Worm (Caenorhabditis elegans) whole organism, L4 larva: ENCODE results near the gene Y25C1A.8.

Source experiments
- F26F4.8 ChIP-seq: fragments of 200-800 bp; sonication (Bioruptor generic); conservative IDR thresholded peaks from 2 replicates; pipeline ENCODE4 v1.3.6; 2022; ENCODE audit warnings: missing genetic modification characterization, missing compliant biosample characterization
- F49E8.2 ChIP-seq: sonication (generic microtip); optimal IDR thresholded peaks from 2 replicates; lab custom pipeline; 2016; ENCODE audit warnings: missing compliant biosample characterization, mild to moderate bottlenecking, missing genetic modification characterization, borderline replicate concordance
- T26A8.4 ChIP-seq: fragments of 200-800 bp; sonication (Bioruptor generic); IDR thresholded peaks from 2 replicates; pipeline ENCODE4 v1.3.6; 2022; ENCODE audit warnings: missing genetic modification characterization, missing compliant biosample characterization
- Y105C5A.15 ChIP-seq: fragments of 200-800 bp; sonication (Bioruptor generic); IDR thresholded peaks from 2 replicates; pipeline ENCODE4 v1.3.6; 2022; ENCODE audit warnings: missing genetic modification characterization, missing compliant biosample characterization
- Y48G9A.11 ChIP-seq: fragments of 200-800 bp; sonication (Bioruptor generic); IDR thresholded peaks from 2 replicates; pipeline ENCODE4 v1.3.6; 2022; ENCODE audit warnings: missing genetic modification reagents, missing genetic modification characterization, missing compliant biosample characterization
- Y5F2A.4 ChIP-seq: fragments of 200-800 bp; sonication (Bioruptor generic); optimal IDR thresholded peaks from 2 replicates; lab custom pipeline; 2018; ENCODE audit warnings: mild to moderate bottlenecking, missing genetic modification characterization, missing compliant biosample characterization
- Y75B8A.6 ChIP-seq: fragments of 200-800 bp; sonication (Bioruptor generic); IDR thresholded peaks from 2 replicates; pipeline ENCODE4 v1.3.6; 2022; ENCODE audit warnings: missing genetic modification reagents, missing genetic modification characterization, missing compliant biosample characterization
- ZK546.5 ChIP-seq, 2 experiments: sonication (generic microtip); optimal IDR thresholded peaks; 2 replicates each; lab custom pipeline; 2017; ENCODE audit warnings: missing biosample characterization in 2 of 2, missing genetic modification characterization in 2 of 2
- aly-2 ChIP-seq: sonication (generic microtip); optimal IDR thresholded peaks from 2 replicates; lab custom pipeline; 2018; ENCODE audit warnings: missing biosample characterization, missing genetic modification characterization
- ceh-20 ChIP-seq: fragments of 200-800 bp; sonication (Bioruptor generic); IDR thresholded peaks from 2 replicates; pipeline ENCODE4 v1.3.6; 2022; ENCODE audit warnings: missing genetic modification reagents, missing genetic modification characterization, missing compliant biosample characterization
- ceh-28 ChIP-seq: fragments of 150-350 bp; optimal IDR thresholded peaks from 2 replicates; lab custom pipeline; 2014; ENCODE audit warnings: missing biosample characterization, missing genetic modification reagents, missing genetic modification characterization
- ceh-32 ChIP-seq: sonication (generic microtip); optimal IDR thresholded peaks from 2 replicates; lab custom pipeline; 2016; ENCODE audit warnings: mild to moderate bottlenecking, missing genetic modification characterization, missing compliant biosample characterization; ENCODE audit not compliant: poor library complexity
- ceh-82 ChIP-seq: sonication (generic microtip); optimal IDR thresholded peaks from 2 replicates; lab custom pipeline; 2017; ENCODE audit warnings: missing biosample characterization, missing genetic modification characterization
- cey-2 ChIP-seq: sonication (generic microtip); optimal IDR thresholded peaks from 3 replicates; lab custom pipeline; 2017; ENCODE audit warnings: missing genetic modification characterization, mild to moderate bottlenecking, missing compliant biosample characterization, antibody characterized with exemption, borderline replicate concordance; ENCODE audit not compliant: insufficient read depth
- daf-16 ChIP-seq, 3 experiments: sonication (generic microtip); optimal IDR thresholded peaks; 2 replicates each; lab custom pipeline; 2016 to 2017; ENCODE audit warnings: missing genetic modification characterization in 3 of 3, missing genetic modification reagents in 3 of 3, mild to moderate bottlenecking in 2 of 3, missing compliant biosample characterization in 2 of 3, missing biosample characterization in 1 of 3, moderate library complexity in 1 of 3
- daf-8 ChIP-seq: fragments of 200-800 bp; sonication (Bioruptor generic); IDR thresholded peaks from 2 replicates; pipeline ENCODE4 v1.3.6; 2022; ENCODE audit warnings: missing genetic modification characterization, missing compliant biosample characterization
- dmd-8 ChIP-seq: fragments of 200-800 bp; sonication (Bioruptor generic); IDR thresholded peaks from 2 replicates; pipeline ENCODE4 v1.3.6; 2022; ENCODE audit warnings: missing genetic modification characterization, missing compliant biosample characterization
- egl-27 ChIP-seq: sonication (generic microtip); optimal IDR thresholded peaks from 3 replicates; lab custom pipeline; 2017; ENCODE audit warnings: missing biosample characterization, missing genetic modification reagents, missing genetic modification characterization
- egl-43 ChIP-seq: fragments of 200-800 bp; sonication (Bioruptor generic); IDR thresholded peaks from 2 replicates; pipeline ENCODE4 v1.3.6; 2022; ENCODE audit warnings: missing genetic modification reagents, missing genetic modification characterization, missing compliant biosample characterization
- fkh-10 ChIP-seq: fragments of 150-350 bp; optimal IDR thresholded peaks from 2 replicates; lab custom pipeline; 2014; ENCODE audit warnings: missing biosample characterization, missing genetic modification reagents, missing genetic modification characterization
- gei-8 ChIP-seq: fragments of 200-800 bp; sonication (Bioruptor generic); optimal IDR thresholded peaks from 2 replicates; lab custom pipeline; 2018; ENCODE audit warnings: mild to moderate bottlenecking, missing genetic modification characterization, missing compliant biosample characterization
- hif-1 ChIP-seq, 2 experiments: sonication (generic microtip); optimal IDR thresholded peaks; 2 replicates each; lab custom pipeline; 2016 to 2017; ENCODE audit warnings: missing compliant biosample characterization in 2 of 2, missing genetic modification characterization in 2 of 2, missing genetic modification reagents in 2 of 2, missing genotype in 2 of 2, mild to moderate bottlenecking in 1 of 2
- hlh-11 ChIP-seq: fragments of 200-800 bp; sonication (Bioruptor generic); optimal IDR thresholded peaks from 2 replicates; lab custom pipeline; 2018; ENCODE audit warnings: mild to moderate bottlenecking, missing genetic modification characterization, missing compliant biosample characterization
- hlh-30 ChIP-seq: sonication (generic microtip); optimal IDR thresholded peaks from 2 replicates; lab custom pipeline; 2017; ENCODE audit warnings: antibody characterized with exemption, mild to moderate bottlenecking, missing genetic modification characterization, missing compliant biosample characterization; ENCODE audit not compliant: insufficient read depth
- jun-1 ChIP-seq: fragments of 150-350 bp; optimal IDR thresholded peaks from 2 replicates; lab custom pipeline; 2014; ENCODE audit warnings: missing biosample characterization, missing genetic modification reagents, missing genetic modification characterization
- lim-7 ChIP-seq: fragments of 200-800 bp; sonication (Bioruptor generic); IDR thresholded peaks from 2 replicates; pipeline ENCODE4 v1.3.6; 2022; ENCODE audit warnings: missing genetic modification characterization, missing compliant biosample characterization
- lin-13 ChIP-seq: fragments of 150-350 bp; optimal IDR thresholded peaks from 2 replicates; lab custom pipeline; 2014; ENCODE audit warnings: missing biosample characterization, missing genetic modification reagents, missing genetic modification characterization
- lin-15B ChIP-seq: fragments of 150-350 bp; sonication (generic microtip); optimal IDR thresholded peaks from 3 replicates; lab custom pipeline; 2014; ENCODE audit warnings: missing biosample characterization, missing genetic modification characterization
- lin-29 ChIP-seq: fragments of 200-800 bp; sonication (Bioruptor generic); IDR thresholded peaks from 2 replicates; pipeline ENCODE4 v1.3.6; 2022; ENCODE audit warnings: missing genetic modification reagents, missing genetic modification characterization, missing compliant biosample characterization
- lin-38 ChIP-seq: fragments of 200-800 bp; sonication (Bioruptor generic); IDR thresholded peaks from 2 replicates; pipeline ENCODE4 v1.3.6; 2022; ENCODE audit warnings: missing genetic modification reagents, missing genetic modification characterization, missing compliant biosample characterization
- lin-39 ChIP-seq: fragments of 150-350 bp; optimal IDR thresholded peaks from 2 replicates; lab custom pipeline; 2014; ENCODE audit warnings: missing biosample characterization, missing genetic modification reagents, missing genetic modification characterization
- lsy-2 ChIP-seq, 2 experiments: fragments of 150-350 bp in 1 of 2; sonication (generic microtip) in 1 of 2; optimal IDR thresholded peaks; 2 replicates each; lab custom pipeline; 2014 to 2017; ENCODE audit warnings: missing biosample characterization in 2 of 2, missing genetic modification characterization in 2 of 2
- nhr-102 ChIP-seq: sonication (generic microtip); optimal IDR thresholded peaks from 2 replicates; lab custom pipeline; 2016; ENCODE audit warnings: mild to moderate bottlenecking, missing genetic modification characterization, moderate library complexity, missing compliant biosample characterization
- nhr-111 ChIP-seq: fragments of 200-800 bp; sonication (Bioruptor generic); optimal IDR thresholded peaks from 2 replicates; lab custom pipeline; 2018; ENCODE audit warnings: mild to moderate bottlenecking, missing genetic modification characterization, missing compliant biosample characterization
- nhr-237 ChIP-seq: sonication (generic microtip); optimal IDR thresholded peaks from 2 replicates; lab custom pipeline; 2017; ENCODE audit warnings: missing biosample characterization, missing genetic modification characterization
- nhr-25 ChIP-seq: sonication (generic microtip); optimal IDR thresholded peaks from 2 replicates; lab custom pipeline; 2017; ENCODE audit warnings: missing genetic modification characterization, mild to moderate bottlenecking, missing compliant biosample characterization, antibody characterized with exemption, moderate library complexity, borderline replicate concordance; ENCODE audit not compliant: insufficient read depth
- nhr-28 ChIP-seq: fragments of 150-350 bp; optimal IDR thresholded peaks from 2 replicates; lab custom pipeline; 2014; ENCODE audit warnings: missing biosample characterization, missing genetic modification characterization
- nhr-41 ChIP-seq: fragments of 200-800 bp; sonication (Bioruptor generic); IDR thresholded peaks from 2 replicates; pipeline ENCODE4 v1.3.6; 2022; ENCODE audit warnings: missing genetic modification reagents, missing genetic modification characterization, missing compliant biosample characterization
- nhr-6 ChIP-seq: fragments of 150-350 bp; optimal IDR thresholded peaks from 2 replicates; lab custom pipeline; 2014; ENCODE audit warnings: missing biosample characterization, missing genetic modification characterization
- nhr-76 ChIP-seq: fragments of 150-350 bp; optimal IDR thresholded peaks from 2 replicates; lab custom pipeline; 2014; ENCODE audit warnings: missing biosample characterization, missing genetic modification characterization
- nhr-77 ChIP-seq: fragments of 150-350 bp; optimal IDR thresholded peaks from 2 replicates; lab custom pipeline; 2014; ENCODE audit warnings: missing biosample characterization, missing genetic modification characterization
- pha-4 ChIP-seq, 2 experiments: fragments of 150-350 bp in 1 of 2; fragments of 200-800 bp in 1 of 2; sonication (Bioruptor generic) in 1 of 2; IDR thresholded peaks in 1 of 2; optimal IDR thresholded peaks in 1 of 2; 2 replicates each; pipeline versions ENCODE4 v1.3.6 to Lab custom; 2014 to 2022; ENCODE audit warnings: missing genetic modification characterization in 2 of 2, missing genetic modification reagents in 2 of 2, missing biosample characterization in 1 of 2, missing compliant biosample characterization in 1 of 2
- sdz-12 ChIP-seq: fragments of 200-800 bp; sonication (Bioruptor generic); optimal IDR thresholded peaks from 2 replicates; lab custom pipeline; 2018; ENCODE audit warnings: mild to moderate bottlenecking, missing genetic modification characterization, missing compliant biosample characterization
- spr-3 ChIP-seq: fragments of 200-800 bp; sonication (Bioruptor generic); optimal IDR thresholded peaks from 2 replicates; lab custom pipeline; 2018; ENCODE audit warnings: mild to moderate bottlenecking, missing genetic modification characterization, missing compliant biosample characterization
- tag-97 ChIP-seq: fragments of 200-800 bp; sonication (Bioruptor generic); IDR thresholded peaks from 2 replicates; pipeline ENCODE4 v1.3.6; 2022; ENCODE audit warnings: missing genetic modification characterization, missing compliant biosample characterization
- unc-39 ChIP-seq: sonication (generic microtip); optimal IDR thresholded peaks from 2 replicates; lab custom pipeline; 2017; ENCODE audit warnings: missing biosample characterization, missing genetic modification characterization
- zag-1 ChIP-seq: fragments of 150-350 bp; optimal IDR thresholded peaks from 2 replicates; lab custom pipeline; 2014; ENCODE audit warnings: missing biosample characterization, missing genetic modification characterization
- zip-11 ChIP-seq: fragments of 200-800 bp; sonication (Bioruptor generic); IDR thresholded peaks from 2 replicates; pipeline ENCODE4 v1.3.6; 2022; ENCODE audit warnings: missing genetic modification characterization, missing compliant biosample characterization
- zip-2 ChIP-seq: fragments of 150-350 bp; optimal IDR thresholded peaks from 2 replicates; lab custom pipeline; 2014; ENCODE audit warnings: missing biosample characterization, missing genetic modification characterization
- ztf-11 ChIP-seq: fragments of 150-350 bp; optimal IDR thresholded peaks from 2 replicates; lab custom pipeline; 2014; ENCODE audit warnings: missing biosample characterization, missing genetic modification characterization

Y25C1A.8 gene

ce11 chrII:3076915-3077314 lies at the start of gene Y25C1A.8 (continued):
- TF ChIP-seq nhr-76 (tag; lab: Kevin White, UChicago) (no peak), sdz-12 (GFP tag; lab: Kevin White, UChicago) (no peak), lsy-2 (tag; optimal IDR thresholded peaks at IDR 0.05; lab: Kevin White, UChicago) (peak; percentile 99 to 100), gei-8 (peak; percentile 38), ceh-28 (no peak), ztf-11 (tag; lab: Kevin White, UChicago) (no peak), egl-27 (tag; lab: Kevin White, UChicago) (no peak), lim-7 (GFP tag; lab: Robert Waterston, UW) (0 out of 2 replicates have a peak, but pooled peaks have one; percentile 46), nhr-41 (no peak), nhr-25 (tag; lab: Kevin White, UChicago) (peak; percentile 7), hlh-30 (peak; percentile 92), lin-38 (GFP tag; lab: Robert Waterston, UW) (peak; percentile 89), F49E8.2 (tag; lab: Kevin White, UChicago) (peak; percentile 67), tag-97 (GFP tag; lab: Robert Waterston, UW) (no peak), aly-2 (tag; lab: Kevin White, UChicago) (no peak), unc-39 (no peak), Y105C5A.15 (no peak), lin-39 (no peak), ZK546.5 (tag; optimal IDR thresholded peaks at IDR 0.05; lab: Kevin White, UChicago) (no peak), ceh-20 (peak; percentile 86), lin-29 (peak; percentile 80), zag-1 (tag; lab: Kevin White, UChicago) (no peak), jun-1 (tag; lab: Kevin White, UChicago) (peak; percentile 78), nhr-111 (GFP tag; lab: Kevin White, UChicago) (no peak), dmd-8 (GFP tag; lab: Robert Waterston, UW) (no peak), spr-3 (peak; percentile 94), daf-16 (GFP tag; optimal IDR thresholded peaks at IDR 0.05; lab: Kevin White, UChicago) (peak in 1 of 2 experiments; percentile 54), daf-16 (tag; optimal IDR thresholded peaks at IDR 0.05; lab: Kevin White, UChicago) (peak; percentile 49), nhr-6 (peak; percentile 82), daf-8 (no peak), nhr-28 (tag; lab: Kevin White, UChicago) (peak; percentile 64), Y75B8A.6 (GFP tag; lab: Robert Waterston, UW) (no peak), ceh-32 (peak; percentile 46), F26F4.8 (GFP tag; lab: Robert Waterston, UW) (no peak), nhr-237 (tag; lab: Kevin White, UChicago) (no peak), T26A8.4 (GFP tag; lab: Robert Waterston, UW) (peak; percentile 95), hif-1 (tag; optimal IDR thresholded peaks at IDR 0.05; lab: Kevin White, UChicago) (peak in 1 of 2 experiments; percentile 79), hlh-11 (tag; lab: Kevin White, UChicago) (peak; percentile 89), egl-43 (peak; percentile 82), zip-2 (peak; percentile 68), cey-2 (no peak), lin-15B (tag; lab: Kevin White, UChicago) (no peak), nhr-77 (tag; lab: Kevin White, UChicago) (peak; percentile 63), Y48G9A.11 (GFP tag; lab: Robert Waterston, UW) (0 out of 2 replicates have a peak, but pooled peaks have one; percentile 31), ceh-82 (tag; lab: Kevin White, UChicago) (no peak), zip-11 (no peak), nhr-102 (tag; lab: Kevin White, UChicago) (peak; percentile 94), lin-13 (peak; percentile 87), fkh-10 (peak; percentile 53), Y5F2A.4 (peak; percentile 71), pha-4 (GFP tag; IDR thresholded peaks at IDR 0.05; lab: Robert Waterston, UW) (peak; percentile 91), pha-4 (tag; optimal IDR thresholded peaks at IDR 0.05; lab: Kevin White, UChicago) (no peak)
